Worm (Caenorhabditis elegans) whole organism, early embryonic: ENCODE data around the gene Y7A9A.1.

Source experiments
- B0310.2 ChIP-seq: sonication (generic microtip); optimal IDR thresholded peaks from 2 replicates; lab custom pipeline; 2016; ENCODE audit warnings: mild to moderate bottlenecking, missing genetic modification characterization, missing compliant biosample characterization
- F13C5.2 ChIP-seq: sonication (generic microtip); optimal IDR thresholded peaks from 2 replicates; lab custom pipeline; 2017; ENCODE audit warnings: mild to moderate bottlenecking, missing genetic modification characterization, inconsistent platforms, missing compliant biosample characterization
- aly-1 ChIP-seq: sonication (generic microtip); optimal IDR thresholded peaks from 2 replicates; lab custom pipeline; 2016; ENCODE audit warnings: missing genetic modification characterization, missing compliant biosample characterization
- ama-1 ChIP-seq: fragments of 150-350 bp; optimal IDR thresholded peaks from 2 replicates; lab custom pipeline; 2014
- ceh-13 ChIP-seq: fragments of 200-800 bp; sonication (Bioruptor generic); optimal IDR thresholded peaks from 2 replicates; lab custom pipeline; 2018; ENCODE audit warnings: mild to moderate bottlenecking, missing genetic modification characterization, missing compliant biosample characterization
- ets-7 ChIP-seq: sonication (generic microtip); optimal IDR thresholded peaks from 2 replicates; lab custom pipeline; 2016; ENCODE audit warnings: missing genotype, missing genetic modification characterization, missing compliant biosample characterization
- flt-1 ChIP-seq: fragments of 200-800 bp; sonication (Bioruptor generic); IDR thresholded peaks from 2 replicates; pipeline ENCODE4 v1.3.6; 2022; ENCODE audit warnings: missing genetic modification characterization, missing compliant biosample characterization
- hmbx-1 ChIP-seq: sonication (generic microtip); optimal IDR thresholded peaks from 2 replicates; lab custom pipeline; 2016; ENCODE audit warnings: mild to moderate bottlenecking, missing genetic modification characterization, missing compliant biosample characterization
- hmg-4 ChIP-seq: fragments of 200-800 bp; sonication (Bioruptor generic); optimal IDR thresholded peaks from 2 replicates; lab custom pipeline; 2018; ENCODE audit warnings: mild to moderate bottlenecking, missing genetic modification characterization, missing compliant biosample characterization
- hnd-1 ChIP-seq: sonication (generic microtip); optimal IDR thresholded peaks from 2 replicates; lab custom pipeline; 2016; ENCODE audit warnings: missing genetic modification characterization, missing compliant biosample characterization
- scrt-1 ChIP-seq: fragments of 200-800 bp; sonication (Bioruptor generic); IDR thresholded peaks from 2 replicates; pipeline ENCODE4 v1.3.6; 2022; ENCODE audit warnings: missing genetic modification characterization, missing compliant biosample characterization
- sea-1 ChIP-seq: fragments of 200-800 bp; sonication (Bioruptor generic); conservative IDR thresholded peaks from 2 replicates; pipeline ENCODE4 v1.3.6; 2022; ENCODE audit warnings: missing genetic modification characterization, missing compliant biosample characterization
- tbx-37 ChIP-seq: fragments of 200-800 bp; sonication (Bioruptor generic); conservative IDR thresholded peaks from 2 replicates; pipeline ENCODE4 v1.3.6; 2022; ENCODE audit warnings: missing genetic modification reagents, missing genetic modification characterization, missing compliant biosample characterization
- tra-4 ChIP-seq: sonication (generic microtip); optimal IDR thresholded peaks from 2 replicates; lab custom pipeline; 2017; ENCODE audit warnings: missing genetic modification characterization, missing compliant biosample characterization

ce11 chrIV:16186008-16186407, 10.8 kb upstream of the Y7A9A.1 start:
- TF ChIP-seq ceh-13 (GFP tag; lab: Kevin White, UChicago): no peak
- TF ChIP-seq ama-1: no peak
- TF ChIP-seq hmg-4 (GFP tag; lab: Kevin White, UChicago): no peak
- no peak for TF ChIP-seq hmbx-1 (tag; lab: Kevin White, UChicago)
- no peak for TF ChIP-seq B0310.2 (tag; lab: Kevin White, UChicago)
- no peak for TF ChIP-seq aly-1
- no peak for TF ChIP-seq F13C5.2 (tag; lab: Kevin White, UChicago)
- TF ChIP-seq sea-1 (GFP tag; lab: Robert Waterston, UW): no peak
- TF ChIP-seq ets-7 (tag; lab: Kevin White, UChicago): no peak
- no peak for TF ChIP-seq flt-1 (GFP tag; lab: Robert Waterston, UW)
- no peak for TF ChIP-seq scrt-1 (GFP tag; lab: Robert Waterston, UW)
- TF ChIP-seq hnd-1: no peak
- no peak for TF ChIP-seq tra-4 (tag; lab: Kevin White, UChicago)
- TF ChIP-seq tbx-37: no peak
